Fruit fly (Drosophila melanogaster): ENCODE data around the gene CG7692.

dm6 chr3L:17381990-17382389, 30.4 kb downstream of the CG7692 start:
- TF ChIP-seq bigmax (GFP tag; optimal IDR thresholded peaks at IDR 0.05), result no peak
- TF ChIP-seq ranshi (GFP tag; IDR thresholded peaks at IDR 0.05), result no peak
- no peak for TF ChIP-seq usp (GFP tag; optimal IDR thresholded peaks at IDR 0.05)
- no peak for TF ChIP-seq Myb (GFP tag; optimal IDR thresholded peaks at IDR 0.05)
- no peak for TF ChIP-seq kni (GFP tag; optimal IDR thresholded peaks at IDR 0.05)

Measured in whole organism, embryonic.